Fruit fly (Drosophila melanogaster): ENCODE measurements around the gene CG33644.

DNA sequence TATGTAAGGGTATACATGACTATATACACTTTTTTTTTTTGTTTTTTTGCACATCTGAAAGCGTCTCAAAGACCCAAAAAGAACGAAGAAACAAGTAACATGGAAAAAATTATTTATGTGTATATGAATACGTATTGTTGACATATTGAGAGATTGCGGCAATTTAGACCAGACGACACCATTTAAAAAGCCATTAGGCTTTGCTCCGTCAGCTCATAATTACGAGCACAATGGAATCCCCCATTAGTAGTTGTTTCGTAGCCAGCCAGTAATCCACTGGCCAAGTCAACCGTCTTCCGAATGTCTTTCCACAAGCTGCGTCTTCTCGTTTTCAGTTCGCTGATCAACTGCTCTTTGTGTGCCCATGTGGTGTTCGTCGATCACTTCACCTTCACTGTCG is 4.3 kb upstream of the CG33644 start, which contains the start of gene CG33640:
- TF ChIP-seq CG9705 (GFP tag; optimal IDR thresholded peaks at IDR 0.05): no peak
- no peak for TF ChIP-seq pan (optimal IDR thresholded peaks at IDR 0.05)
- TF ChIP-seq CG32264 (GFP tag; optimal IDR thresholded peaks at IDR 0.05): no peak
- no peak for TF ChIP-seq dmrt93B (GFP tag; optimal IDR thresholded peaks at IDR 0.05)
- no peak for TF ChIP-seq ey (GFP tag; optimal IDR thresholded peaks at IDR 0.05)
- no peak for TF ChIP-seq GATAd (GFP tag; optimal IDR thresholded peaks at IDR 0.05)
- TF ChIP-seq Mio (GFP tag; optimal IDR thresholded peaks at IDR 0.05): no peak
- TF ChIP-seq Dfd (GFP tag; optimal IDR thresholded peaks at IDR 0.05): no peak
- no peak for TF ChIP-seq N (GFP tag; optimal IDR thresholded peaks at IDR 0.05)
- no peak for TF ChIP-seq Rel (GFP tag; optimal IDR thresholded peaks at IDR 0.05)
- no peak for TF ChIP-seq Rel (tag; optimal IDR thresholded peaks at IDR 0.05)
- no peak for TF ChIP-seq usp (GFP tag; optimal IDR thresholded peaks at IDR 0.05)
- no peak for TF ChIP-seq dsf (GFP tag; optimal IDR thresholded peaks at IDR 0.05; ENCODE audit: borderline replicate concordance)

Measured in whole organism, wandering third instar larva.